Worm (Caenorhabditis elegans) whole organism, early embryonic: ENCODE results near the gene fipr-10.

Source experiments
- F13C5.2 ChIP-seq: sonication (generic microtip); optimal IDR thresholded peaks from 2 replicates; lab custom pipeline; 2017; ENCODE audit warnings: mild to moderate bottlenecking, missing genetic modification characterization, inconsistent platforms, missing compliant biosample characterization
- ama-1 ChIP-seq: fragments of 150-350 bp; optimal IDR thresholded peaks from 2 replicates; lab custom pipeline; 2014
- hmg-4 ChIP-seq: fragments of 200-800 bp; sonication (Bioruptor generic); optimal IDR thresholded peaks from 2 replicates; lab custom pipeline; 2018; ENCODE audit warnings: mild to moderate bottlenecking, missing genetic modification characterization, missing compliant biosample characterization
- hnd-1 ChIP-seq: sonication (generic microtip); optimal IDR thresholded peaks from 2 replicates; lab custom pipeline; 2016; ENCODE audit warnings: missing genetic modification characterization, missing compliant biosample characterization
- tbx-11 ChIP-seq: fragments of 200-800 bp; sonication (Bioruptor generic); IDR thresholded peaks from 2 replicates; pipeline ENCODE4 v1.3.6; 2022; ENCODE audit warnings: missing genetic modification characterization, missing compliant biosample characterization
- tbx-37 ChIP-seq: fragments of 200-800 bp; sonication (Bioruptor generic); conservative IDR thresholded peaks from 2 replicates; pipeline ENCODE4 v1.3.6; 2022; ENCODE audit warnings: missing genetic modification reagents, missing genetic modification characterization, missing compliant biosample characterization

ce11 chrV:9948840-9949239, 34.9 kb downstream of the fipr-10 start, which contains the start of gene nlp-58:
- no peak for TF ChIP-seq tbx-11 (GFP tag; lab: Robert Waterston, UW)
- no peak for TF ChIP-seq F13C5.2 (tag; lab: Kevin White, UChicago)
- no peak for TF ChIP-seq ama-1 (lab: Kevin White, UChicago)
- TF ChIP-seq hmg-4 (GFP tag; lab: Kevin White, UChicago) = no peak
- no peak for TF ChIP-seq tbx-37
- TF ChIP-seq hnd-1 (tag; lab: Kevin White, UChicago) = no peak
